Worm (Caenorhabditis elegans) whole organism, dauer: ENCODE data around the gene vab-9.

Experiments used
- unc-62 ChIP-seq: sonication (generic microtip); optimal IDR thresholded peaks from 2 replicates; lab custom pipeline; 2017; ENCODE audit warnings: missing biosample characterization, missing genetic modification reagents, missing genetic modification characterization

vab-9 gene

DNA sequence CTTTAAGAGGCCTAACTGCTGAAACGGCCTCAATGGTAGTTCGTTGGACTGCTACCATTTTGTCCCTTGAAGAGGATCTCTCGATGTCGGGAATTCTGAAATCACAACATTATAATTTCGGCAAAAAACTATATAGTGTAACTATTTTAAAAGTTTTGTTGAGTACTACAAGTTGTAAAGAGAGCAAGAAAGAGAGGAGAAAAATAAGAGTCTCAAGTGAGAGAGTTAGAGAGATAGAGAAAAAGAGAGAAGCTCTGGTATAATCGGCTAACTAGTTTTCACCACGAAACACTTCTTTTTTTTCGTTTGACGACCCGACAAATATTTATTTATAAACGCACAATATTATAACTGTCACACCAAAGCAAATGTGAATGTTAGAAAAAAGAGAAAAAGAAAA lies at the start of gene vab-9:
TSS of gene vab-9 (minus strand) at position 101 of the 400 bp plus-strand sequence.
- no peak for TF ChIP-seq unc-62 (GFP tag; lab: Kevin White, UChicago)

- no peak for TF ChIP-seq unc-62 (GFP tag; lab: Kevin White, UChicago)
Measured at ce11 chrII:8685623-8686022, 48.1 kb upstream of the vab-9 start, which contains the start of gene C34C6.9. C34C6.9 (plus strand) TSS chrII:8685923.

DNA sequence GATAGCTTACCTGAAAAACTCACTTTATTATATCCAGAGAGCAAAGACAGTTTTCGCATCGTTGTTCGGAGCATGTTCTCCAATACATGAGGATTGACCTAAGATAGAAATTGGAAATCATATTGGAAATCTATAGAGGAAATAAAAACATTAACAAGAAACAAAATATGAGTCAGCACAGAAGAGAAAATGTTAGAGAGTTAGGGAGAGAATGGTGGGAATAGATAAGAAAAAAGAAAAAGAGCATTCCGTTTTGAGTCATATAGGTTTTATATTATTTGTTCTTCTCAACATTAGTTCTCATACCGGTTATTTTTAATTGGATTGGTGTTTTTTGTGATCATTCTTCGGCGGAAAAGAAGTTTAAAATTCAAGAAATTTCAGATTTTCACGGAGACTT lies 47.3 kb upstream of the vab-9 start, which contains the start of gene hgap-2:
TSS of gene hgap-2 (minus strand) at position 101 of the 400 bp plus-strand sequence.
- TF ChIP-seq unc-62 (GFP tag; lab: Kevin White, UChicago), result no peak

- TF ChIP-seq unc-62 (GFP tag; lab: Kevin White, UChicago), result no peak
Measured at ce11 chrII:8683933-8684332, 46.4 kb upstream of the vab-9 start.

ce11 chrII:8679799-8680198 lies 42.3 kb upstream of the vab-9 start:
- TF ChIP-seq unc-62 (GFP tag; lab: Kevin White, UChicago), result no peak

DNA sequence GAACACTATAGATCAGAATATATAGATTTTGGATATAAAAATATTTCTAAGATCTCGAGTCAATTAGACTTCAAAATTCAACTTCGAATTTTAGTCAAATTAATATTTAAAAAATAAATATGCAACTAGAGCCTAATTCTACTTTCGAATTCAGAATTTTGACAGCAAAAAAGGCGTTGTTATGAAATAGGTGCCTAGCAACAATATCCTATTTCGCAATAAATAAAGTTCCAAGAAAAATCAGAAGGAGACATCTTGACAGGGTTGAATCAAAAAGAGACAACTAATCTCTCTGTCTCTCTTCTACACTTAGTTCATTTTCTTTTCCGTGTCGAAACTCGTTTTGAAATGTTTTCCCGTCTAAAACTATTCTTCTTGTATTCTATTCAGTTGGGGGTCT lies 37.9 kb upstream of the vab-9 start:
- TF ChIP-seq unc-62 (GFP tag; lab: Kevin White, UChicago), result no peak

ce11 chrII:8670835-8671234 lies 33.3 kb upstream of the vab-9 start:
- no peak for TF ChIP-seq unc-62 (GFP tag; lab: Kevin White, UChicago)

DNA sequence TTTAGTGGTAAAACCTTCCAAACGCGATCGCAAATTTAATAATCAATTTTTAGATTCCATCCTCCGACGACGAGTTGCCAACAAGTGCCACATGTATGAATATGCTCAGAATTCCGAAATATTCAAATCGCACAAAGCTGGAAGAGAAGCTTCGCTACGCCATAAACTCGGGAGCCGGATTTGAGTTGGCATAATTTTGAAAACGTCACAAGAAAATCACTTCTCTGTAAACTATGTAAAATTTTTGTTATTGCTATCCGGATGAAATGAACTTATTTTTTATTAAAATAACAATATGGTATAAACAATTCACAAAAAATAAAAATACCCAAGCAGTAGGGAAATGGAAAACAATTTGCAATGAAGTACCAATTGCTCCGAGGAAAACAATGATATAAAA lies 31.4 kb upstream of the vab-9 start:
- TF ChIP-seq unc-62 (GFP tag; lab: Kevin White, UChicago), result no peak

DNA sequence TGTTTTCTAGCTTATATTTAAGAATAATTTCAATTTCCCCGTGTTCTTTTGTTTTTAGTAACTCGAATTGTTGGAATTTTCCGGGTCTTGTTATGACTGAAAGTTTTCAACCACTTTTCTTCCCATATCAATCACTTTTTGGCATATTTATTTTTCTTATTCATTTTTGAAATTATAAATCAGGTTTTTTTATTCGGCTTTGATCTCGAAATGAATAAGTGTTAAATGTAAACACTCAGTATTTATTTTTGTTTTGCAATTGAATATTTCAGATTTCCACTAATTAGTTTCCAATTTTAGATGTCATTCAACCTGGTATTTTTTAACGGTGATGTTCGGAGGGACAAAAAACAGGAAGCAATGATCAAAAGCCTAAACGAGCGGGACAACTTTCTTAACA lies 27.0 kb upstream of the vab-9 start, which contains the start of gene etc-1:
TSS of gene etc-1 (plus strand) at position 301 of the 400 bp plus-strand sequence.
- no peak for TF ChIP-seq unc-62 (GFP tag; lab: Kevin White, UChicago)

ce11 chrII:8661539-8661938 lies 24.0 kb upstream of the vab-9 start, which contains the start of the genes piga-1 and eif-2Bepsilon:
piga-1 (minus strand) TSS chrII:8661712.
eif-2Bepsilon (plus strand) TSS chrII:8661869.
- no peak for TF ChIP-seq unc-62 (GFP tag; lab: Kevin White, UChicago)

DNA sequence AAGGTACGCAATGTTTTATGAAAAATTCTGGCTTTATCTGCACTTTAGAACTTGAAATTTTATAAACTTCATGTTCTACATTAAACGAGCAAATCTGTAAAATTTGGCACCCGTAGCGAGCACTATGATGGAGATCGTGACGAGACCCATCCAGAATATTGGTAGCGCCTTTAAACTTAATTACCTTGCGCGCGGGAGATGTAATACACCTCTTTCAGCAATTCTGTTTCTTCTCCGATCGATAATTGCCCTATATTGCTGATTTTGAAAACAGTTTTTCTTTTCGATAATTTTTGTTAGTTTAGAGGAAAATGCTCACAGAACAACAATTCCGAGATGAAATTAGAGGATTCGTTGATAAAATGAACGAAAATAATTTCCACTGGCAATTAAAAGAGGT lies 21.3 kb upstream of the vab-9 start, which contains the start of gene atg-10:
TSS of gene atg-10 (plus strand) at position 301 of the 400 bp plus-strand sequence.
- no peak for TF ChIP-seq unc-62 (GFP tag; lab: Kevin White, UChicago)

DNA sequence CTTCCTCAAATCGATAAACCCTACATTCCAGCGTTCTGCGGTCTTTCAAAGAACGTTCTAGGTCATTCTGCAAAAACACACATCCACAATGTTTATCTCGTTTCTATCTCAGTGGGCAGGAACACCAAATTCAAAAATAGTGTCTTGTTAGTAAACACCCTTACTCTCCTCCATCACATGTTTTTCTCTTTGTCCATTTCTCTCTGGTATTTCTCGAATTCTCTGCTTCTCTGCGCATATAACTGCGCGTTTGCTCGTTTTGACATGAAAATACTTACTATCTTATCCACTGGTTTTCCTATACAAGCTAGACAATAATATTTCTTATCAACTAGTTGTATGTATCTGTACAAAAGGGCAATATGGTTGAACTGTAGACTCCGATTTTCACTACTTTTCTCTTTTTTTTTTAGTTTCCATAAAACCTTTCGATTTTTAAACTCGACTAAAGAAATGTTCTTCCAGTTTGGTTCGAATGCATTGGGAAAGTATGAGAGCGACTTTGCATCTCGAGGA lies 13.2 kb upstream of the vab-9 start, which contains the start of gene pyr-1:
TSS of gene pyr-1 (plus strand) at position 466 of the 516 bp plus-strand sequence.
- no peak for TF ChIP-seq unc-62 (GFP tag; lab: Kevin White, UChicago)

ce11 chrII:8648843-8649242 lies 11.3 kb upstream of the vab-9 start:
- no peak for TF ChIP-seq unc-62 (GFP tag; lab: Kevin White, UChicago)

- no peak for TF ChIP-seq unc-62 (GFP tag; lab: Kevin White, UChicago)
Measured at ce11 chrII:8646437-8646836, 8.9 kb upstream of the vab-9 start.

ce11 chrII:8643627-8644356 lies 6.3 kb upstream of the vab-9 start:
- no peak for TF ChIP-seq unc-62 (GFP tag; lab: Kevin White, UChicago)

ce11 chrII:8642376-8642775 lies 4.9 kb upstream of the vab-9 start:
- no peak for TF ChIP-seq unc-62 (GFP tag; lab: Kevin White, UChicago)

- no peak for TF ChIP-seq unc-62 (GFP tag; lab: Kevin White, UChicago)
Measured at ce11 chrII:8641131-8641530, 3.6 kb upstream of the vab-9 start, which contains the start of gene D2085.7. D2085.7 (plus strand) TSS chrII:8641381.
